Worm (Caenorhabditis elegans): Measurements from ENCODE around the gene hot-6.

hot-6 gene

ce11 chrV:11059180-11059579, 36.4 kb upstream of the hot-6 start, which contains the start of gene T04C12.1:
Gene T04C12.1 (minus strand): TSS chrV:11059269.
- no peak for TF ChIP-seq ces-1 (GFP tag; optimal IDR thresholded peaks at IDR 0.05)
- no peak for TF ChIP-seq mdl-1 (tag; optimal IDR thresholded peaks at IDR 0.05)
- TF ChIP-seq unc-86 (tag; optimal IDR thresholded peaks at IDR 0.05), result no peak
- TF ChIP-seq grh-1 (GFP tag; IDR thresholded peaks at IDR 0.05), result no peak
- TF ChIP-seq nhr-84 (tag; optimal IDR thresholded peaks at IDR 0.05), result no peak
- TF ChIP-seq ceh-63 (GFP tag; optimal IDR thresholded peaks at IDR 0.05), result no peak
- TF ChIP-seq zip-4 (GFP tag; optimal IDR thresholded peaks at IDR 0.05), result no peak
- no peak for TF ChIP-seq pag-3 (tag; optimal IDR thresholded peaks at IDR 0.05; ENCODE audit: borderline replicate concordance, insufficient read depth)
- TF ChIP-seq ets-5 (GFP tag; IDR thresholded peaks at IDR 0.05), result no peak
- no peak for TF ChIP-seq egl-27 (tag; optimal IDR thresholded peaks at IDR 0.05)
- no peak for TF ChIP-seq C04F5.9 (tag; optimal IDR thresholded peaks at IDR 0.05)
- TF ChIP-seq sup-37 (GFP tag; optimal IDR thresholded peaks at IDR 0.05), result no peak
- no peak for TF ChIP-seq swsn-7 (tag; optimal IDR thresholded peaks at IDR 0.05)
- TF ChIP-seq lin-13 (GFP tag; optimal IDR thresholded peaks at IDR 0.05), result no peak
- no peak for TF ChIP-seq C34B4.2 (tag; optimal IDR thresholded peaks at IDR 0.05)
- TF ChIP-seq lin-15B (tag; optimal IDR thresholded peaks at IDR 0.05), result no peak
- TF ChIP-seq nhr-90 (tag; optimal IDR thresholded peaks at IDR 0.05; ENCODE audit: poor library complexity), result peak; percentile 13
- TF ChIP-seq dpl-1 (GFP tag; optimal IDR thresholded peaks at IDR 0.05), result no peak
- TF ChIP-seq fkh-8 (tag; optimal IDR thresholded peaks at IDR 0.05), result no peak
- no peak for TF ChIP-seq ceh-82 (tag; optimal IDR thresholded peaks at IDR 0.05)
- TF ChIP-seq sox-4 (tag; optimal IDR thresholded peaks at IDR 0.05), result no peak
- no peak for TF ChIP-seq C16A3.4 (tag; optimal IDR thresholded peaks at IDR 0.05)
- no peak for TF ChIP-seq efl-1 (optimal IDR thresholded peaks at IDR 0.05)
- no peak for TF ChIP-seq efl-1 (GFP tag; optimal IDR thresholded peaks at IDR 0.05 in 1 of 2)
- TF ChIP-seq xbp-1 (tag; optimal IDR thresholded peaks at IDR 0.05), result no peak
- TF ChIP-seq tlp-1 (tag; optimal IDR thresholded peaks at IDR 0.05), result no peak
- peak; percentile 4 for TF ChIP-seq elt-2 (tag; optimal IDR thresholded peaks at IDR 0.05)
- TF ChIP-seq egl-13 (tag; optimal IDR thresholded peaks at IDR 0.05), result no peak
- TF ChIP-seq nhr-19 (GFP tag; conservative IDR thresholded peaks at IDR 0.05), result 0 out of 2 replicates have a peak, but pooled peaks have one; percentile 13
- TF ChIP-seq mef-2 (tag; optimal IDR thresholded peaks at IDR 0.05), result no peak
- TF ChIP-seq Y116A8C.19 (tag; optimal IDR thresholded peaks at IDR 0.05; ENCODE audit: borderline replicate concordance), result no peak
- TF ChIP-seq skn-1 (tag; optimal IDR thresholded peaks at IDR 0.05), result no peak
- TF ChIP-seq ama-1 (optimal IDR thresholded peaks at IDR 0.05), result peak; percentile 61
- TF ChIP-seq isw-1 (GFP tag; IDR thresholded peaks at IDR 0.05), result no peak
- no peak for TF ChIP-seq nhr-12 (tag; optimal IDR thresholded peaks at IDR 0.05)
- no peak for TF ChIP-seq lir-3 (tag; optimal IDR thresholded peaks at IDR 0.05; ENCODE audit: poor library complexity)
- TF ChIP-seq hlh-17 (GFP tag; optimal IDR thresholded peaks at IDR 0.05; ENCODE audit: borderline replicate concordance), result no peak
- TF ChIP-seq unc-98 (GFP tag; IDR thresholded peaks at IDR 0.05), result no peak
- no peak for TF ChIP-seq pqm-1 (tag; optimal IDR thresholded peaks at IDR 0.05)
- TF ChIP-seq blmp-1 (tag; optimal IDR thresholded peaks at IDR 0.05), result no peak
- peak; percentile 13 for TF ChIP-seq nhr-85 (tag)
- no peak for TF ChIP-seq ceh-8 (GFP tag; optimal IDR thresholded peaks at IDR 0.05)
- TF ChIP-seq fkh-10 (GFP tag; optimal IDR thresholded peaks at IDR 0.05), result no peak
- no peak for TF ChIP-seq nhr-76 (tag; optimal IDR thresholded peaks at IDR 0.05)
- peak; percentile 19 for TF ChIP-seq nhr-71 (tag; optimal IDR thresholded peaks at IDR 0.05)
- no peak for TF ChIP-seq dsc-1 (tag; optimal IDR thresholded peaks at IDR 0.05)
- TF ChIP-seq irx-1 (tag; optimal IDR thresholded peaks at IDR 0.05), result no peak
- TF ChIP-seq hlh-4 (tag; optimal IDR thresholded peaks at IDR 0.05), result no peak
